Fruit fly (Drosophila melanogaster): Measurements from ENCODE around the gene vari.

vari gene

DNA sequence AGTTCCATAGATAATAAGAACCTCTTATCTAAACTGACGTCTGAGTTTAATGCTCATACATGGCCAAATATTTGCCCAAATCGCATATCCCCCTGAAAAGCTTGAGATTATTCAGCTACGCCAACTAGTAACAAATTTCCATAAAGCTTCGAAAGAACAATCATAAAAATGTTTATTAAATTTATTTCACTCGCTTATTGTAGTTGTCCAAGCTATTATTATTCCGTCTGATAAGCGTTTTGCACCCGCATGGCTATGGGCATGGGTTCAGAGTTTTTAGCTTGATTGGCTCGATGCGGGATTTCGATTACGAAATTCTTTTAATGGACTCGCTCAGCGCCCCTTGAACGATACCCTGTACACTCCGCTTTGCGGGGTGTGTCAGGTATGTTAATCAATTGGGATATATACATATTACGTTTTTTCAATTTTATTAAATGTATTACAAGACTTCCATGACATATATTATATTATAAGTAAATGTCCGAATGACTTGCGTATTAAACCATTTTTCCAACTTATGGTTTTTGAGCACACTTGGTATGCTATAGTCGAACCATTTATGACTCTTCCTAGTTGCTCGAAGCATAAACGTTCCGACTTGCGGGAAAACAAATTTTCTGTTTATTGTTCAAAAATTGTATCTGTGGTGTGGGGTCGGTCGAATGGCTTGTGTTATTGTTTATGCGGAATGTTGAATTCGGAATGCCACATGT, 8.9 kb upstream of the vari start (continued):
- peak; percentile 82 for TF ChIP-seq vri (GFP tag; optimal IDR thresholded peaks at IDR 0.05)
- peak; percentile 15 for TF ChIP-seq Ets21C (GFP tag; optimal IDR thresholded peaks at IDR 0.05)
- peak; percentile 73 for TF ChIP-seq Smox (GFP tag; optimal IDR thresholded peaks at IDR 0.05)
- peak; percentile 60 for TF ChIP-seq fkh (GFP tag; optimal IDR thresholded peaks at IDR 0.05)
- peak; percentile 68 for TF ChIP-seq CG34406 (GFP tag; optimal IDR thresholded peaks at IDR 0.05)
- TF ChIP-seq CG8319 (GFP tag; optimal IDR thresholded peaks at IDR 0.05), result peak; percentile 63
- TF ChIP-seq CG11902 (GFP tag; optimal IDR thresholded peaks at IDR 0.05), result peak; percentile 60
- peak; percentile 44 for TF ChIP-seq CG3032 (tag; optimal IDR thresholded peaks at IDR 0.05)
- peak; percentile 63 for TF ChIP-seq Gug (GFP tag; IDR thresholded peaks at IDR 0.05)
- TF ChIP-seq CG3919 (GFP tag; optimal IDR thresholded peaks at IDR 0.05), result peak; percentile 73
- peak; percentile 69 for TF ChIP-seq CG10631 (GFP tag; optimal IDR thresholded peaks at IDR 0.05)
- peak; percentile 72 for TF ChIP-seq Hr4 (GFP tag; optimal IDR thresholded peaks at IDR 0.05)
- TF ChIP-seq achi (GFP tag; optimal IDR thresholded peaks at IDR 0.05), result peak; percentile 71
- peak; percentile 65 for TF ChIP-seq CG6276 (GFP tag; optimal IDR thresholded peaks at IDR 0.05)
- peak; percentile 49 for TF ChIP-seq CG16779 (tag; optimal IDR thresholded peaks at IDR 0.05)
- peak; percentile 80 for TF ChIP-seq eg (GFP tag; IDR thresholded peaks at IDR 0.05)

DNA sequence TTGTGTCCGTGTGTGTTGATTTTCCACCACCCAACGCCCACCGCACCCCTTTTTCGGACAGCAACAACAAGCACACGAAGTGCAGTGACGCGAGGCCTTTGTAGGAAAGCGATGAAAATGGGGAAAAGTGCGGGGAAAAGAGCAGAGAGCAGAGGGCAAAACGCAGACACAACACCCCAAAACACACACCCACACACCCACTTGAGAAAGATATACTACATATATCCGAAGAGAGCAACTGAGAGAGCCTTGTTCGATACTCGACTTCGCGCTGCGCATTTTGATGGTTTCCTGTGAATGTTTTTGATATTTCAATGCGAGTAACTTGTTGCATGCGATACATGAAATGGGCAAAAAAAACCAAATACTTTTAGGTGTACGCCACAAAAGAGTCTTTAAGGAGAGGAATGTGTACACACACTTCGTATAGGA, 6.9 kb upstream of the vari start:
- TF ChIP-seq Sox14 (GFP tag; optimal IDR thresholded peaks at IDR 0.05) (no peak), Hr38 (GFP tag; optimal IDR thresholded peaks at IDR 0.05) (no peak), CG6163 (GFP tag; IDR thresholded peaks at IDR 0.05) (peak; percentile 50; the same call in 1 of the 3 replicates), Hr4 (GFP tag; optimal IDR thresholded peaks at IDR 0.05) (no peak), CG3032 (tag; optimal IDR thresholded peaks at IDR 0.05) (no peak), Lpt (GFP tag; optimal IDR thresholded peaks at IDR 0.05) (no peak), CG6276 (GFP tag; optimal IDR thresholded peaks at IDR 0.05) (no peak), acj6 (GFP tag; optimal IDR thresholded peaks at IDR 0.05) (no peak), dsx (GFP tag; optimal IDR thresholded peaks at IDR 0.05; ENCODE audit: poor library complexity, severe bottlenecking) (no peak), vri (GFP tag; optimal IDR thresholded peaks at IDR 0.05) (peak; percentile 19), CG7368 (GFP tag; optimal IDR thresholded peaks at IDR 0.05) (peak; percentile 57), Eip78C (GFP tag) (no peak), Hr39 (GFP tag; optimal IDR thresholded peaks at IDR 0.05) (no peak), svp (GFP tag) (peak; percentile 74), Ets96B (tag; optimal IDR thresholded peaks at IDR 0.05) (no peak), Sox102F (GFP tag; optimal IDR thresholded peaks at IDR 0.05) (no peak), CG15336 (GFP tag; IDR thresholded peaks at IDR 0.05) (no peak), ss (GFP tag; optimal IDR thresholded peaks at IDR 0.05) (no peak), fkh (GFP tag; optimal IDR thresholded peaks at IDR 0.05) (no peak), eg (GFP tag; IDR thresholded peaks at IDR 0.05) (no peak), Blimp-1 (GFP tag; optimal IDR thresholded peaks at IDR 0.05) (no peak), CG8632 (GFP tag; optimal IDR thresholded peaks at IDR 0.05) (no peak), lz (GFP tag; optimal IDR thresholded peaks at IDR 0.05) (no peak), Eip93F (GFP tag; optimal IDR thresholded peaks at IDR 0.05) (no peak), Smox (GFP tag; optimal IDR thresholded peaks at IDR 0.05) (no peak), Gug (GFP tag; IDR thresholded peaks at IDR 0.05) (no peak), Met (GFP tag; optimal IDR thresholded peaks at IDR 0.05) (no peak), CG11902 (GFP tag; optimal IDR thresholded peaks at IDR 0.05) (no peak), CG11294 (GFP tag; IDR thresholded peaks at IDR 0.05) (no peak)

DNA sequence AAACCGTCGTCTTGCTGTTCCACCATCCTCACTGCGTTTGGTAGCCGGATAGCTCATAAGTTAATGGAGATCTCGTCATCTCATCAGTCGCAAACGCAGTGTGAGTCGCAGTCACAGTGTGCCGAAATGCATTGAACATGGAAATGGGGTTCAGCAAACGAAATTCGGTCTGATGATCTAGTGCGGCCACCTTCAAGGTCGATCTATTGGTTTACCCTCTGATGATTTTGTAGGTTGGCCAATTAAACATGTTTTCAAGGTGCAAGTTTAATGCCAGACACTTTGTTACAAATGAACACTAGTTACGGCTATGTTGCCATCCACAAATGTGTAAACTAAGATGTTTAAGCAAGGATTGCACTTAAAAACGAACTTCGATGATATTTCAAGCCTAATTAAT, 6.0 kb upstream of the vari start:
- TF ChIP-seq cyc (GFP tag; optimal IDR thresholded peaks at IDR 0.05) (no peak), Ets21C (GFP tag; optimal IDR thresholded peaks at IDR 0.05) (no peak), Met (GFP tag; optimal IDR thresholded peaks at IDR 0.05) (no peak), Eip78C (GFP tag) (peak; percentile 73), eg (GFP tag; IDR thresholded peaks at IDR 0.05) (peak; percentile 61; the same call in 2 of the 3 replicates), CG11762 (GFP tag; optimal IDR thresholded peaks at IDR 0.05; ENCODE audit: insufficient read depth) (no peak), Smox (GFP tag; optimal IDR thresholded peaks at IDR 0.05) (no peak), CG6163 (GFP tag; IDR thresholded peaks at IDR 0.05) (peak; percentile 42; the same call in 1 of the 3 replicates), CG8119 (GFP tag; IDR thresholded peaks at IDR 0.05) (peak; percentile 17; the same call in 1 of the 3 replicates), CG10631 (GFP tag; optimal IDR thresholded peaks at IDR 0.05) (peak; percentile 15), CG6276 (GFP tag; optimal IDR thresholded peaks at IDR 0.05) (peak; percentile 1), ss (GFP tag; optimal IDR thresholded peaks at IDR 0.05) (no peak), Sox102F (GFP tag; optimal IDR thresholded peaks at IDR 0.05) (no peak), Hr4 (GFP tag; optimal IDR thresholded peaks at IDR 0.05) (peak; percentile 54), spab (GFP tag; optimal IDR thresholded peaks at IDR 0.05) (no peak)
